Worm (Caenorhabditis elegans) whole organism, young adult: ENCODE results near the gene ZK105.3.
A peak's percentile ranks its signal among the peaks of the same experiment; 100 is the strongest.

Experiments used
- B0336.3 ChIP-seq: fragments of 200-800 bp; sonication (Bioruptor generic); IDR thresholded peaks from 2 replicates; pipeline ENCODE4 v1.3.6; 2022; ENCODE audit warnings: missing genetic modification characterization, missing compliant biosample characterization
- D2030.7 ChIP-seq: fragments of 200-800 bp; sonication (Bioruptor generic); IDR thresholded peaks from 2 replicates; pipeline ENCODE4 v1.3.6; 2022; ENCODE audit warnings: missing genetic modification reagents, missing genetic modification characterization, missing compliant biosample characterization
- F10E7.11 ChIP-seq: sonication (generic microtip); optimal IDR thresholded peaks from 2 replicates; lab custom pipeline; 2017; ENCODE audit warnings: mild to moderate bottlenecking, missing genetic modification characterization, moderate library complexity, missing compliant biosample characterization
- F33H1.4 ChIP-seq: fragments of 200-800 bp; sonication (Bioruptor generic); IDR thresholded peaks from 2 replicates; pipeline ENCODE4 v1.3.6; 2022; ENCODE audit warnings: missing genetic modification reagents, missing genetic modification characterization, missing compliant biosample characterization
- K12H6.12 ChIP-seq: fragments of 200-800 bp; sonication (Bioruptor generic); optimal IDR thresholded peaks from 2 replicates; lab custom pipeline; 2018; ENCODE audit warnings: mild to moderate bottlenecking, missing genetic modification characterization, missing compliant biosample characterization
- T07F8.4 ChIP-seq: sonication (generic microtip); optimal IDR thresholded peaks from 2 replicates; lab custom pipeline; 2016; ENCODE audit warnings: mild to moderate bottlenecking, missing genetic modification characterization, moderate library complexity, missing compliant biosample characterization
- T26A5.8 ChIP-seq: sonication (generic microtip); optimal IDR thresholded peaks from 2 replicates; lab custom pipeline; 2016; ENCODE audit warnings: missing genetic modification characterization, missing compliant biosample characterization
- Y56A3A.18 ChIP-seq: fragments of 200-800 bp; sonication (Bioruptor generic); IDR thresholded peaks from 2 replicates; pipeline ENCODE4 v1.3.6; 2022; ENCODE audit warnings: missing genetic modification reagents, missing genetic modification characterization, missing compliant biosample characterization
- Y79H2A.3 ChIP-seq: fragments of 200-800 bp; sonication (Bioruptor generic); conservative IDR thresholded peaks from 2 replicates; pipeline ENCODE4 v1.3.6; 2022; ENCODE audit warnings: missing genetic modification reagents, missing genetic modification characterization, missing compliant biosample characterization
- ama-1 ChIP-seq, 3 experiments: fragments of 150-350 bp in 1 of 3; sonication (generic microtip) in 2 of 3; optimal IDR thresholded peaks; 2 replicates each; lab custom pipeline; 2014 to 2018; ENCODE audit warnings: missing biosample characterization in 2 of 3, missing genetic modification characterization in 2 of 3, missing genetic modification reagents in 2 of 3
- atf-7 ChIP-seq: sonication (generic microtip); optimal IDR thresholded peaks from 2 replicates; lab custom pipeline; 2017; ENCODE audit warnings: mild to moderate bottlenecking, missing genetic modification characterization, missing compliant biosample characterization
- athp-1 ChIP-seq: sonication (generic microtip); optimal IDR thresholded peaks from 2 replicates; lab custom pipeline; 2017; ENCODE audit warnings: mild to moderate bottlenecking, missing genetic modification characterization, missing compliant biosample characterization
- attf-5 ChIP-seq: fragments of 200-800 bp; sonication (Bioruptor generic); optimal IDR thresholded peaks from 2 replicates; lab custom pipeline; 2018; ENCODE audit warnings: mild to moderate bottlenecking, missing genetic modification characterization, missing compliant biosample characterization
- bed-2 ChIP-seq: fragments of 200-800 bp; sonication (Bioruptor generic); IDR thresholded peaks from 2 replicates; pipeline ENCODE4 v1.3.6; 2022; ENCODE audit warnings: missing genetic modification reagents, missing genetic modification characterization, missing compliant biosample characterization
- cebp-1 ChIP-seq, 2 experiments: fragments of 200-800 bp in 1 of 2; sonication (Bioruptor generic) in 1 of 2; sonication (generic microtip) in 1 of 2; IDR thresholded peaks in 1 of 2; optimal IDR thresholded peaks in 1 of 2; 2 replicates each; pipeline versions ENCODE4 v1.3.6 to Lab custom; 2017 to 2022; ENCODE audit warnings: missing compliant biosample characterization in 2 of 2, missing genetic modification characterization in 2 of 2, mild to moderate bottlenecking in 1 of 2, missing genetic modification reagents in 1 of 2, moderate library complexity in 1 of 2
- ceh-27 ChIP-seq: fragments of 200-800 bp; sonication (Bioruptor generic); optimal IDR thresholded peaks from 2 replicates; lab custom pipeline; 2018; ENCODE audit warnings: mild to moderate bottlenecking, missing genetic modification characterization, moderate library complexity, missing compliant biosample characterization
- ceh-40 ChIP-seq: fragments of 200-800 bp; sonication (Bioruptor generic); IDR thresholded peaks from 2 replicates; pipeline ENCODE4 v1.3.6; 2022; ENCODE audit warnings: missing genetic modification characterization, missing compliant biosample characterization
- ceh-79 ChIP-seq: sonication (generic microtip); optimal IDR thresholded peaks from 2 replicates; lab custom pipeline; 2017; ENCODE audit warnings: mild to moderate bottlenecking, missing genetic modification characterization, missing compliant biosample characterization
- die-1 ChIP-seq: sonication (generic microtip); optimal IDR thresholded peaks from 2 replicates; lab custom pipeline; 2016; ENCODE audit warnings: missing genotype, mild to moderate bottlenecking, missing genetic modification characterization, missing compliant biosample characterization
- dpl-1 ChIP-seq: fragments of 150-350 bp; optimal IDR thresholded peaks from 2 replicates; lab custom pipeline; 2014; ENCODE audit warnings: missing biosample characterization, missing genetic modification reagents, missing genetic modification characterization
- fkh-3 ChIP-seq: sonication (generic microtip); optimal IDR thresholded peaks from 2 replicates; lab custom pipeline; 2016; ENCODE audit warnings: mild to moderate bottlenecking, missing genetic modification characterization, missing compliant biosample characterization
- gei-17 ChIP-seq: fragments of 200-800 bp; sonication (Bioruptor generic); optimal IDR thresholded peaks from 2 replicates; lab custom pipeline; 2018; ENCODE audit warnings: mild to moderate bottlenecking, missing genetic modification characterization, missing compliant biosample characterization
- hsf-1 ChIP-seq: fragments of 200-800 bp; sonication (Bioruptor generic); IDR thresholded peaks from 2 replicates; pipeline ENCODE4 v1.3.6; 2022; ENCODE audit warnings: missing genetic modification reagents, missing genetic modification characterization, missing compliant biosample characterization
- lin-26 ChIP-seq: fragments of 200-800 bp; sonication (Bioruptor generic); IDR thresholded peaks from 2 replicates; pipeline ENCODE4 v1.3.6; 2022; ENCODE audit warnings: missing genetic modification reagents, missing genetic modification characterization, missing compliant biosample characterization
- lin-35 ChIP-seq, 3 experiments: fragments of 150-350 bp in 2 of 3; sonication (generic microtip) in 1 of 3; optimal IDR thresholded peaks; 2 replicates each; lab custom pipeline; 2014 to 2018; ENCODE audit warnings: missing biosample characterization in 3 of 3, missing genetic modification characterization in 3 of 3, missing genetic modification reagents in 3 of 3
- lin-40 ChIP-seq: sonication (generic microtip); optimal IDR thresholded peaks from 2 replicates; lab custom pipeline; 2016; ENCODE audit warnings: missing genetic modification characterization, mild to moderate bottlenecking, missing compliant biosample characterization, missing genotype, missing genetic modification reagents
- lir-1 ChIP-seq: fragments of 200-800 bp; sonication (Bioruptor generic); conservative IDR thresholded peaks from 2 replicates; pipeline ENCODE4 v1.3.6; 2022; ENCODE audit warnings: missing genetic modification reagents, missing genetic modification characterization, missing compliant biosample characterization
- madf-10 ChIP-seq: sonication (generic microtip); optimal IDR thresholded peaks from 2 replicates; lab custom pipeline; 2016; ENCODE audit warnings: mild to moderate bottlenecking, missing genetic modification characterization, missing compliant biosample characterization
- madf-6 ChIP-seq: fragments of 200-800 bp; sonication (Bioruptor generic); IDR thresholded peaks from 2 replicates; pipeline ENCODE4 v1.3.6; 2022; ENCODE audit warnings: missing genetic modification reagents, missing genetic modification characterization, missing compliant biosample characterization
- madf-8 ChIP-seq: fragments of 200-800 bp; sonication (Bioruptor generic); conservative IDR thresholded peaks from 2 replicates; pipeline ENCODE4 v1.3.6; 2022; ENCODE audit warnings: missing genetic modification reagents, missing genetic modification characterization, missing compliant biosample characterization
- mxl-1 ChIP-seq: sonication (generic microtip); optimal IDR thresholded peaks from 2 replicates; lab custom pipeline; 2016; ENCODE audit warnings: missing genetic modification characterization, missing compliant biosample characterization
- nfya-2 ChIP-seq: fragments of 200-800 bp; sonication (Bioruptor generic); IDR thresholded peaks from 2 replicates; pipeline ENCODE4 v1.3.6; 2022; ENCODE audit warnings: missing genetic modification reagents, missing genetic modification characterization, missing compliant biosample characterization
- nfyb-1 ChIP-seq: fragments of 200-800 bp; sonication (Bioruptor generic); IDR thresholded peaks from 2 replicates; pipeline ENCODE4 v1.3.6; 2022; ENCODE audit warnings: missing genetic modification reagents, missing genetic modification characterization, missing compliant biosample characterization
- nhr-80 ChIP-seq: sonication (generic microtip); optimal IDR thresholded peaks from 2 replicates; lab custom pipeline; 2016; ENCODE audit warnings: missing genetic modification characterization, missing compliant biosample characterization
- nhr-90 ChIP-seq: sonication (generic microtip); optimal IDR thresholded peaks from 2 replicates; lab custom pipeline; 2016; ENCODE audit warnings: missing genotype, mild to moderate bottlenecking, missing genetic modification characterization, missing compliant biosample characterization
- sea-2 ChIP-seq: fragments of 200-800 bp; sonication (Bioruptor generic); IDR thresholded peaks from 2 replicates; pipeline ENCODE4 v1.3.6; 2022; ENCODE audit warnings: missing genetic modification characterization, missing compliant biosample characterization
- snpc-1.1 ChIP-seq: sonication (generic microtip); optimal IDR thresholded peaks from 2 replicates; lab custom pipeline; 2017; ENCODE audit warnings: missing genetic modification characterization, mild to moderate bottlenecking, missing compliant biosample characterization, antibody characterized with exemption, moderate library complexity, missing genotype, missing genetic modification reagents; ENCODE audit not compliant: insufficient read depth
- snpc-3.4 ChIP-seq: sonication (generic microtip); optimal IDR thresholded peaks from 2 replicates; lab custom pipeline; 2017; ENCODE audit warnings: missing genetic modification characterization, mild to moderate bottlenecking, missing compliant biosample characterization, antibody characterized with exemption, moderate library complexity, missing genotype, missing genetic modification reagents
- tbp1 ChIP-seq: fragments of 200-800 bp; sonication (Bioruptor generic); optimal IDR thresholded peaks from 2 replicates; lab custom pipeline; 2018; ENCODE audit warnings: mild to moderate bottlenecking, missing genetic modification characterization, missing compliant biosample characterization
- xnd-1 ChIP-seq: sonication (generic microtip); optimal IDR thresholded peaks from 2 replicates; lab custom pipeline; 2016; ENCODE audit warnings: missing genotype, missing genetic modification reagents, missing genetic modification characterization, missing compliant biosample characterization
- zfh-2 ChIP-seq: fragments of 200-800 bp; sonication (Bioruptor generic); conservative IDR thresholded peaks from 2 replicates; pipeline ENCODE4 v1.3.6; 2022; ENCODE audit warnings: missing genetic modification reagents, missing genetic modification characterization, missing compliant biosample characterization
- zim-3 ChIP-seq: sonication (generic microtip); optimal IDR thresholded peaks from 2 replicates; lab custom pipeline; 2017; ENCODE audit warnings: mild to moderate bottlenecking, missing genetic modification characterization, moderate library complexity, missing compliant biosample characterization

ZK105.3 gene

DNA sequence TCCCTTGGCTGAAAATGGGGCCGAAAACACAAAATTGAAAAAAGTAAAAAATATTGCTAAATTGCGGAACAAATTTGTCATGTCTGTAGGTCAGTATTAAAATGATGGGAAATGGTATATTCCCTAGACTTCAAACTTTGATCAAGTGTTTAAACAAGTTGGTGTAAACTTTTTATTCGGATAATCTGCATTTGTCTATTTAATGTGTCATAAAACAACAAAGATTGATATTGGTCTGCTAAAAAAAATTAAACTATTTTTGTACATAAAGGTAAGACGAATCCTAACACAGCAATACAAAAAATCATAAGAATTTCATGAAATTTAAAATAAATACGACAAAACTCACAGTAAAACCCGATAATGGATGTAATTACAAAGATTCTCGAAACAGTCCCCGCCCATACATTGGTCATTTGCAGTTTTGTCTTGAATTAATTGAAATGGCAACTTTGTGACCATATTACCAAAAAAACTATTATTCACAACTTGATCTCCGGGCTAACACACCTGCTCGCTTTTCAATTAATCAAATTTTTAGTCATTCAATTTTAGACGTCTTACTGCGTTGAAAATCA lies 27.1 kb downstream of the ZK105.3 start, which contains the start of the genes ZK105.6 and ZK105.8:
Gene ZK105.6 (minus strand): TSS at position 101 of the 578 bp plus-strand sequence.
Gene ZK105.8 (plus strand): TSS at position 528 of the 578 bp plus-strand sequence.
- TF ChIP-seq Y79H2A.3 (no peak), tbp1 (GFP tag; lab: Kevin White, UChicago) (no peak), B0336.3 (GFP tag; lab: Robert Waterston, UW) (no peak), T26A5.8 (tag; lab: Kevin White, UChicago) (no peak), T07F8.4 (tag; lab: Kevin White, UChicago) (no peak), mxl-1 (tag; lab: Kevin White, UChicago) (no peak), cebp-1 (GFP tag; IDR thresholded peaks at IDR 0.05; lab: Robert Waterston, UW) (no peak), cebp-1 (tag; optimal IDR thresholded peaks at IDR 0.05; lab: Kevin White, UChicago) (no peak), dpl-1 (GFP tag; lab: Kevin White, UChicago) (no peak), die-1 (no peak), madf-6 (GFP tag; lab: Robert Waterston, UW) (no peak), snpc-3.4 (tag; lab: Kevin White, UChicago) (no peak)

ce11 chrV:7726202-7726601 lies 29.3 kb downstream of the ZK105.3 start:
- no peak for TF ChIP-seq sea-2 (GFP tag; lab: Robert Waterston, UW)
- no peak for TF ChIP-seq Y56A3A.18 (GFP tag; lab: Robert Waterston, UW)
- TF ChIP-seq gei-17, result no peak
- no peak for TF ChIP-seq ceh-27
- no peak for TF ChIP-seq snpc-3.4 (tag; lab: Kevin White, UChicago)
- no peak for TF ChIP-seq lin-26 (GFP tag; lab: Robert Waterston, UW)

DNA sequence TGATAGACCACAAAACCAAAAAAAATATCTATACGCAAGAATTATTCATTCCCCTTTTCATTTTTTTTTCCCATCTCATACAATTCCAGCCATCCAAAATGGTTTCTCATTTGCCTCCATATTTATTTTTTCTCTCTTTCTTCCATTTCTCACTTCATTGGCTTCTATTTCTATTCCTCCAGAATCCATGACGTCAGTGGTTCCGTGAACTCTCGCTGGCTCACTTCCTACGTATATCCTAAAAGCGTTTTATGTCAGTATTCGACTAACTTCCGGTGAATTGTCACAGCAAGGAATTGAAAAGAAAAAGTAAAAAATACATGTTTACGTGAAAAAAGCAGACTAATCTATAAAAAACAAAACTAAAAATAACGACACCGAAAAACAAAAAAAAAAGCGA lies 30.0 kb downstream of the ZK105.3 start:
- no peak for TF ChIP-seq ceh-40
- TF ChIP-seq lin-26 (GFP tag; lab: Robert Waterston, UW), result no peak
- no peak for TF ChIP-seq K12H6.12
- TF ChIP-seq nhr-90, result no peak
- no peak for TF ChIP-seq snpc-1.1
- no peak for TF ChIP-seq bed-2
- TF ChIP-seq hsf-1 (GFP tag; lab: Robert Waterston, UW), result no peak
- no peak for TF ChIP-seq nfyb-1
- no peak for TF ChIP-seq cebp-1 (GFP tag; IDR thresholded peaks at IDR 0.05; lab: Robert Waterston, UW)
- TF ChIP-seq cebp-1 (tag; optimal IDR thresholded peaks at IDR 0.05; lab: Kevin White, UChicago), result no peak

DNA sequence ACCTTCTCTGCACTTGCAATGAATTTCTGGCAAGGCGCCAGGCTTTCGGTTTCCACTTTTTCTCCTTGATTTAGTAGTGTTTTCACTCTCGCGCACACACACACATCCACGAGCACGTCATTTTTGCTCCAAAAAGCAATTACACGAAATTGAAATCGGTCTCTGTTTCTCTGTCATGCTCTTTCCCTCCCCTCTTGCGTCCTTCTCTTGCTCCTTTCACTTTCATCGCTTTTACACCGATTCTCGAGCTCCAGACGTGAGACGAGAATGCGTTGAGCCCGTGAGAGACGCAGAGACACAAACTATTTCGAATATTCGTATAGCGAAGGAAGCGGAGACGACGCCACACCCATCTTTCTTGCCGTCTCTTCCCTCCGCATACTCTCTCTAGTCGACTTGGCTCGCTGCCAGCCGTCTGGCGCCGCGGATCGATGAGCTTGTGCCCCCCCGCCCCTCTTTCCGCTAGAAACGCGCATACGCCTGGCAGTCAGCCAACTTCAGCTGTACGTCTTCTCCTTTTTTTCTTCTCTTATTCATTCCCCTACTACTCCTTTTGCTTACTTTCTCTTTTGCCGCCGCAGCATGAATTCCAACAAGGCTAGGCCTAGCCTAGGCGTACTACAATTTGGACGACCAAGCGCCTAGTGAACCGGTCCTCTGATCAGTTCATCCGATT lies 31.2 kb downstream of the ZK105.3 start:
- peak; percentile 83 for TF ChIP-seq lin-40
- TF ChIP-seq ama-1 (optimal IDR thresholded peaks at IDR 0.05; lab: Kevin White, UChicago), result no peak
- no peak for TF ChIP-seq ama-1 (GFP tag; optimal IDR thresholded peaks at IDR 0.05; lab: Kevin White, UChicago)
- TF ChIP-seq F33H1.4 (GFP tag; lab: Robert Waterston, UW), result no peak
- TF ChIP-seq F10E7.11 (tag; lab: Kevin White, UChicago), result no peak
- TF ChIP-seq nfyb-1, result peak; percentile 74; the same call in 1 of the 2 replicates
- TF ChIP-seq ceh-79 (tag; lab: Kevin White, UChicago), result no peak
- TF ChIP-seq nhr-80, result peak; percentile 63
- TF ChIP-seq nfya-2 (GFP tag; lab: Robert Waterston, UW), result no peak
- TF ChIP-seq zim-3 (tag; lab: Kevin White, UChicago), result no peak
- TF ChIP-seq fkh-3, result no peak
- TF ChIP-seq zfh-2, result peak; percentile 99
- no peak for TF ChIP-seq cebp-1 (GFP tag; IDR thresholded peaks at IDR 0.05; lab: Robert Waterston, UW)
- peak; percentile 80 for TF ChIP-seq cebp-1 (tag; optimal IDR thresholded peaks at IDR 0.05; lab: Kevin White, UChicago)
- TF ChIP-seq xnd-1, result no peak
- TF ChIP-seq lin-35 (GFP tag; optimal IDR thresholded peaks at IDR 0.05; lab: Kevin White, UChicago), result peak in 1 of 3 experiments; percentile 77
- peak; percentile 53 for TF ChIP-seq attf-5 (GFP tag; lab: Kevin White, UChicago)
- peak; percentile 81 for TF ChIP-seq atf-7 (tag; lab: Kevin White, UChicago)
- TF ChIP-seq athp-1 (tag; lab: Kevin White, UChicago), result peak; percentile 22
- no peak for TF ChIP-seq D2030.7 (GFP tag; lab: Robert Waterston, UW)
- peak; percentile 34 for TF ChIP-seq madf-10
- TF ChIP-seq madf-8 (GFP tag; lab: Robert Waterston, UW), result no peak
- TF ChIP-seq lir-1 (GFP tag; lab: Robert Waterston, UW), result no peak
